Worm (Caenorhabditis elegans) whole organism, late embryonic: ENCODE measurements around the gene Y62H9A.15.

Source experiments
- ceh-6 ChIP-seq: fragments of 200-800 bp; sonication (Bioruptor generic); optimal IDR thresholded peaks from 2 replicates; lab custom pipeline; 2018; ENCODE audit warnings: mild to moderate bottlenecking, missing genetic modification characterization, missing compliant biosample characterization
- fkh-10 ChIP-seq: fragments of 150-350 bp; optimal IDR thresholded peaks from 2 replicates; lab custom pipeline; 2014; ENCODE audit warnings: missing biosample characterization, missing genetic modification reagents, missing genetic modification characterization
- lin-11 ChIP-seq: fragments of 200-800 bp; sonication (Bioruptor generic); optimal IDR thresholded peaks from 2 replicates; lab custom pipeline; 2018; ENCODE audit warnings: mild to moderate bottlenecking, missing genetic modification characterization, missing compliant biosample characterization
- unc-55 ChIP-seq: sonication (generic microtip); optimal IDR thresholded peaks from 2 replicates; lab custom pipeline; 2017; ENCODE audit warnings: missing biosample characterization, missing genetic modification reagents, missing genetic modification characterization

- no peak for TF ChIP-seq fkh-10
- TF ChIP-seq lin-11 (tag; lab: Kevin White, UChicago): no peak
- no peak for TF ChIP-seq unc-55 (GFP tag; lab: Kevin White, UChicago)
- TF ChIP-seq ceh-6: no peak
These were observed 30.1 kb downstream of the Y62H9A.15 start, which contains the start of the genes Y62H9A.3 and Y62H9A.4 for ce11 chrX:11879871-11880270.
